Worm (Caenorhabditis elegans): ENCODE results near the gene F19C7.4.

Gene F19C7.4

DNA sequence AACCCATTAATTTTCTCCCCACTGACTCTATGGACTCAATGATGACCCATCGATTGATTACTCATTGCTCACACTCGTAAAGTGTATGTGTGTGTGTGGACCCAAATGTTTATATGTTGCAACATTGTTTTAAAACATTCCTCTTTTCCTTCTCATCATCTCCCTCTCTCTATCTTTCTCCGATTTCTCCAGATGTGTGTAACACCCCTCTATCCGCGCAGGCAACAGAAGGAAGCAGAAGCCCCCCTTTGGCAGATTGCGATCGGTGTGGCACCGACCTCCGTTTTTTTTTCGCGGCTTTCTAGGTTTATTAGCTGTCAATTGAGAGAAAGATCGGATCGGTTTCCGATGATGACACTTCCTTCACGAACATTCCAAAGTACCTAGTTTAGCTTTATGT is 40.9 kb downstream of the F19C7.4 start:
- TF ChIP-seq T23F11.4 (GFP tag; optimal IDR thresholded peaks at IDR 0.05) (no peak), rnt-1 (tag; optimal IDR thresholded peaks at IDR 0.05) (no peak)

DNA sequence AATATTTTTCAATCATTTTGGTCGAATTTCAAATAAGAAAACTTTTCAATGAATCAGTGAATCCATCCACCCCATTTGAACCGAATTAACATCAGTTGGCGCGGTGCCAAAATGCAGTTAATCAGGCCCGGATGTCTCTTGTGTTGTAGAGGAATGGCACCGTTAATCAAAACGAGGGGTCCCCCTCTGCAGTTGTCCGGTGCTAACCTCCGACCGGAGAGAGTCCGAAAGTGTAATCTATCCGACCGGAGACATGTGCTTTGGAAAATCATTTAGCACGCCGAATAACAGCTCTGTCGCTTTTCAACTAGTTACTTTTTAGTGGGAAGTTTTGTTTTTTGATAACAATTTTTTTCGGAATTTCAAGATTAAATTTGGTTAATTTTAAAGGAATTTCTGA is 42.6 kb downstream of the F19C7.4 start:
- TF ChIP-seq tbx-2 (tag; optimal IDR thresholded peaks at IDR 0.05), result no peak
- no peak for TF ChIP-seq unc-55 (GFP tag; optimal IDR thresholded peaks at IDR 0.05)
- TF ChIP-seq odd-2 (tag; optimal IDR thresholded peaks at IDR 0.05), result no peak
- no peak for TF ChIP-seq ref-2 (tag; optimal IDR thresholded peaks at IDR 0.05)

DNA sequence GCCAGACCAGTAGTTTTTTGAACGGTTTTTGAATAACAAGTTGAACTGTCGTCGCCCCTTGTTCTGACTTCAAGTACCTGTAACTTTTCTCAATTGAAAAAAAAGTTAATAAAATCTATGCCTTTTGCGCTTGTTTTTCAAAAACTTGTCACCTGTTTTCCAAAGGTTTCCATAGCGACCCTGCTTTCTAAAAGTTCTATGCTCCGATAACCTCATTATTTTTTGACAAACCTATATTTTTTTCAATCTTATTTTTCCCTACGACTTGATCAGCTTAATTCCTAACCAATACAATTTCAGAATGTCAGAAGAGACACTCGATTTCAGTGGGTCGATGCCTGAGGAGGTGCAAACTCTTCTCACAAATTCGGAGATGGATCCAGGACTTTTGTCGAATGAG is 44.7 kb downstream of the F19C7.4 start, which contains the start of gene F29B9.8:
TSS of gene F29B9.8 (plus strand) at position 301 of the 400 bp plus-strand sequence.
- TF ChIP-seq ceh-30 (tag; optimal IDR thresholded peaks at IDR 0.05), result no peak
- TF ChIP-seq fax-1 (tag; optimal IDR thresholded peaks at IDR 0.05), result no peak
- TF ChIP-seq rnt-1 (tag; optimal IDR thresholded peaks at IDR 0.05), result no peak
- no peak for TF ChIP-seq unc-86 (tag; optimal IDR thresholded peaks at IDR 0.05)
- TF ChIP-seq odd-2 (tag; optimal IDR thresholded peaks at IDR 0.05), result no peak
- no peak for TF ChIP-seq pha-2 (tag; optimal IDR thresholded peaks at IDR 0.05)
- TF ChIP-seq hlh-8 (tag; optimal IDR thresholded peaks at IDR 0.05), result no peak
- no peak for TF ChIP-seq hlh-6 (tag; optimal IDR thresholded peaks at IDR 0.05)
- TF ChIP-seq gmeb-2 (tag; optimal IDR thresholded peaks at IDR 0.05), result no peak
- no peak for TF ChIP-seq ceh-9 (tag; optimal IDR thresholded peaks at IDR 0.05)
- no peak for TF ChIP-seq nfya-1 (tag; optimal IDR thresholded peaks at IDR 0.05)
- TF ChIP-seq ceh-22 (tag; optimal IDR thresholded peaks at IDR 0.05), result no peak
- TF ChIP-seq T23F11.4 (GFP tag; optimal IDR thresholded peaks at IDR 0.05), result no peak

DNA sequence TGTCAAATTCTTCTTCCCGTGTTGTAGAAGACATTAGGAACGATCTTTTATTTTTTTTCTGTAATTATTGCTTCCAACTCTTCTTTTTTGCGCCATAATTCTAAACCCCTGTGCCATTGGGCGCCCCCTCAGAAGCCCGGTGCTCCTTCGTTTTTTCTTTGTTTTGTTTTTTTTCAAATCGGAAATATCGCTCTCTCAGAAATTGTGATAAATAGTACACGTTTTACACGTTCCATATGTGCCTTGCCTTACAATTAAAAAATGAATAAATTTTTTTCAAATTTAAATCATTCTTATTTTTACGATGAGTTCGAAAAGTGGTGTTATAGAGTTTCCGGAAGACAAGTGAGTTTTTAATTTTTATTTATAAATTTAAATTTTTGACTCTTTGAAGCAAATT is 46.8 kb downstream of the F19C7.4 start, which contains the start of gene F29B9.7:
TSS of gene F29B9.7 (plus strand) at position 301 of the 400 bp plus-strand sequence.
- TF ChIP-seq ceh-14 (tag; optimal IDR thresholded peaks at IDR 0.05) (no peak), rnt-1 (tag; optimal IDR thresholded peaks at IDR 0.05) (no peak), pros-1 (tag; optimal IDR thresholded peaks at IDR 0.05) (no peak), lin-11 (tag; optimal IDR thresholded peaks at IDR 0.05) (no peak), ceh-6 (GFP tag; optimal IDR thresholded peaks at IDR 0.05) (no peak), unc-3 (GFP tag; conservative IDR thresholded peaks at IDR 0.05) (no peak), unc-3 (tag; optimal IDR thresholded peaks at IDR 0.05) (no peak), dmd-4 (tag; optimal IDR thresholded peaks at IDR 0.05; ENCODE audit: borderline replicate concordance) (no peak), ceh-34 (tag; optimal IDR thresholded peaks at IDR 0.05) (no peak), madf-2 (tag; optimal IDR thresholded peaks at IDR 0.05) (no peak), che-1 (tag; optimal IDR thresholded peaks at IDR 0.05) (no peak), tbx-7 (tag; optimal IDR thresholded peaks at IDR 0.05) (no peak), unc-55 (GFP tag; optimal IDR thresholded peaks at IDR 0.05) (no peak), gmeb-2 (tag; optimal IDR thresholded peaks at IDR 0.05) (no peak), pax-1 (tag; optimal IDR thresholded peaks at IDR 0.05) (no peak), T23F11.4 (GFP tag; optimal IDR thresholded peaks at IDR 0.05) (no peak), ztf-16 (tag; optimal IDR thresholded peaks at IDR 0.05) (no peak), C38D4.7 (GFP tag; optimal IDR thresholded peaks at IDR 0.05) (no peak), sox-2 (GFP tag; IDR thresholded peaks at IDR 0.05) (no peak)

DNA sequence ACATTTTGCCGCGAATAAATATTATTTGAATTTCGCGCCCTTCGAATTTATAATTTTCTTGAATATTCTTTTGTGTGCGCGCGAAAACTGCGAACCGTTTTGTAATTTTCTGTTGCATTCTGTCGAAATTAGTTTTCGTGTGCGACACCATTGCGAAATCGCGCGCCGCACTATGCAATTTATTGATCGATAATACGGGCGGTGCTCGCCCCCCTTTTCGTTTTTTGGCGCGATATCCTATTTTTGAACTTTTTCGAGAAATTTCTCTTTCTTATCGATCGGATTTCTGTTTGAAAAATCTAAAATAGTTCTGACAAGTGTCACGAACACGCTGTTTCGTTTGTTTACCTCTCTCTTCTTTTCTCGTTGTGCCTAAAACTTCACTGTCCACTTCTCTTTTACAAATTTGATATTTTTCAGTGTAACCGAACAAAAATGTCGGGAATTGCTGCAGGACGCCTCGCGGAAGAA is 48.0 kb downstream of the F19C7.4 start, which contains the start of gene ubc-9:
TSS of gene ubc-9 (plus strand) at position 421 of the 471 bp plus-strand sequence.
- peak; percentile 42 for TF ChIP-seq nfya-1 (tag; optimal IDR thresholded peaks at IDR 0.05)
- no peak for TF ChIP-seq ahr-1 (tag; optimal IDR thresholded peaks at IDR 0.05)
- TF ChIP-seq elt-2 (tag; optimal IDR thresholded peaks at IDR 0.05), result peak; percentile 64
- TF ChIP-seq ceh-34 (tag; optimal IDR thresholded peaks at IDR 0.05), result peak; percentile 22
- TF ChIP-seq ceh-14 (tag; optimal IDR thresholded peaks at IDR 0.05), result peak; percentile 35
- TF ChIP-seq ceh-31 (tag; optimal IDR thresholded peaks at IDR 0.05), result peak; percentile 60
- TF ChIP-seq pax-1 (tag; optimal IDR thresholded peaks at IDR 0.05), result no peak
- TF ChIP-seq tbx-2 (tag; optimal IDR thresholded peaks at IDR 0.05), result peak; percentile 32
- TF ChIP-seq C08G9.2 (tag; optimal IDR thresholded peaks at IDR 0.05), result peak; percentile 27
- peak; percentile 45 for TF ChIP-seq ref-2 (tag; optimal IDR thresholded peaks at IDR 0.05)
- TF ChIP-seq madf-2 (tag; optimal IDR thresholded peaks at IDR 0.05), result peak; percentile 36
- peak; percentile 36 for TF ChIP-seq unc-42 (tag; optimal IDR thresholded peaks at IDR 0.05)
- no peak for TF ChIP-seq pha-2 (tag; optimal IDR thresholded peaks at IDR 0.05)
- no peak for TF ChIP-seq K02D7.2 (tag; optimal IDR thresholded peaks at IDR 0.05)
- peak; percentile 96 for TF ChIP-seq ceh-48 (tag; optimal IDR thresholded peaks at IDR 0.05)
- peak; percentile 15 for TF ChIP-seq ttx-3 (tag; optimal IDR thresholded peaks at IDR 0.05)
- peak; percentile 30 for TF ChIP-seq ceh-18 (tag; optimal IDR thresholded peaks at IDR 0.05)
- TF ChIP-seq hlh-13 (GFP tag; optimal IDR thresholded peaks at IDR 0.05), result no peak
